Fruit fly (Drosophila melanogaster) whole organism, prepupa: ENCODE results near the gene CG7968.

Source experiments
- Blimp-1 ChIP-seq: fragments of 200-800 bp; sonication (Bioruptor generic); optimal IDR thresholded peaks from 3 replicates; lab custom pipeline; 2017; ENCODE audit warnings: missing biosample characterization, missing genetic modification characterization, mild to moderate bottlenecking, moderate library complexity, missing genetic modification reagents
- CG10631 ChIP-seq: fragments of 200-800 bp; sonication (Bioruptor generic); optimal IDR thresholded peaks from 2 replicates; lab custom pipeline; 2016; ENCODE audit warnings: missing biosample characterization, missing genetic modification characterization
- CG11902 ChIP-seq: fragments of 200-800 bp; sonication (Bioruptor generic); optimal IDR thresholded peaks from 3 replicates; lab custom pipeline; 2016; ENCODE audit warnings: missing biosample characterization, missing genetic modification characterization
- CG15336 ChIP-seq: fragments of 200-800 bp; sonication (Bioruptor generic); IDR thresholded peaks from 2 replicates; pipeline ENCODE4 v1.3.6; 2022; ENCODE audit warnings: missing biosample characterization, missing genetic modification characterization
- CG1621 ChIP-seq: fragments of 200-800 bp; sonication (Bioruptor generic); optimal IDR thresholded peaks from 3 replicates; lab custom pipeline; 2018; ENCODE audit warnings: missing biosample characterization, mild to moderate bottlenecking, missing genetic modification characterization
- CG16779 ChIP-seq: fragments of 200-800 bp; sonication (Bioruptor generic); optimal IDR thresholded peaks from 3 replicates; lab custom pipeline; 2017; ENCODE audit warnings: missing biosample characterization, mild to moderate bottlenecking, missing genetic modification characterization
- CG3032 ChIP-seq: fragments of 200-800 bp; optimal IDR thresholded peaks from 2 replicates; lab custom pipeline; 2019; ENCODE audit warnings: missing biosample characterization, mild to moderate bottlenecking, missing genetic modification characterization, moderate library complexity
- CG31627 ChIP-seq: fragments of 200-800 bp; sonication (Bioruptor generic); optimal IDR thresholded peaks from 3 replicates; lab custom pipeline; 2016; ENCODE audit warnings: missing biosample characterization, missing genetic modification characterization
- CG6276 ChIP-seq: fragments of 200-800 bp; sonication (Bioruptor generic); optimal IDR thresholded peaks from 2 replicates; lab custom pipeline; 2017; ENCODE audit warnings: missing biosample characterization, mild to moderate bottlenecking, missing genetic modification characterization
- CG6808 ChIP-seq: fragments of 200-800 bp; sonication (Bioruptor generic); optimal IDR thresholded peaks from 3 replicates; lab custom pipeline; 2017; ENCODE audit warnings: missing biosample characterization, missing genetic modification characterization, mild to moderate bottlenecking, moderate library complexity, missing genetic modification reagents
- CG6854 ChIP-seq: fragments of 200-800 bp; sonication (Bioruptor generic); optimal IDR thresholded peaks from 2 replicates; lab custom pipeline; 2017; ENCODE audit warnings: missing biosample characterization, mild to moderate bottlenecking, missing genetic modification characterization
- Eip75B ChIP-seq: fragments of 200-800 bp; sonication (Bioruptor generic); optimal IDR thresholded peaks from 3 replicates; lab custom pipeline; 2016; ENCODE audit warnings: missing biosample characterization, missing genetic modification characterization
- Eip78C ChIP-seq: fragments of 200-800 bp; sonication (Bioruptor generic); peaks from one replicate; lab custom pipeline; 2016; ENCODE audit warnings: missing biosample characterization, missing genetic modification characterization
- Eip93F ChIP-seq: fragments of 200-800 bp; sonication (Bioruptor generic); optimal IDR thresholded peaks from 2 replicates; lab custom pipeline; 2016; ENCODE audit warnings: missing biosample characterization, mild to moderate bottlenecking, missing genetic modification characterization
- Ets21C ChIP-seq: fragments of 200-800 bp; sonication (Bioruptor generic); optimal IDR thresholded peaks from 3 replicates; lab custom pipeline; 2016; ENCODE audit warnings: missing biosample characterization, missing genetic modification characterization
- Gug ChIP-seq: fragments of 200-800 bp; sonication (Bioruptor generic); IDR thresholded peaks from 2 replicates; pipeline ENCODE4 v1.3.6; 2022; ENCODE audit warnings: missing biosample characterization, missing genetic modification characterization
- Hr39 ChIP-seq: fragments of 200-800 bp; sonication (Bioruptor generic); optimal IDR thresholded peaks from 2 replicates; lab custom pipeline; 2016; ENCODE audit warnings: missing biosample characterization, missing genetic modification characterization
- OdsH ChIP-seq: fragments of 200-800 bp; sonication (Bioruptor generic); optimal IDR thresholded peaks from 3 replicates; lab custom pipeline; 2016; ENCODE audit warnings: missing biosample characterization, missing genetic modification characterization
- Sox102F ChIP-seq: fragments of 200-800 bp; sonication (Bioruptor generic); optimal IDR thresholded peaks from 2 replicates; lab custom pipeline; 2016; ENCODE audit warnings: missing biosample characterization, mild to moderate bottlenecking, missing genetic modification characterization
- Sox14 ChIP-seq: fragments of 200-800 bp; sonication (Bioruptor generic); optimal IDR thresholded peaks from 3 replicates; lab custom pipeline; 2016; ENCODE audit warnings: missing biosample characterization, missing genetic modification characterization
- acj6 ChIP-seq: fragments of 200-800 bp; sonication (Bioruptor generic); optimal IDR thresholded peaks from 3 replicates; lab custom pipeline; 2016; ENCODE audit warnings: missing biosample characterization, missing genetic modification characterization
- cyc ChIP-seq: fragments of 200-800 bp; sonication (Bioruptor generic); optimal IDR thresholded peaks from 3 replicates; lab custom pipeline; 2016; ENCODE audit warnings: missing biosample characterization, missing genetic modification characterization
- dac ChIP-seq: fragments of 200-800 bp; sonication (Bioruptor generic); optimal IDR thresholded peaks from 2 replicates; lab custom pipeline; 2017; ENCODE audit warnings: missing biosample characterization, mild to moderate bottlenecking, missing genetic modification characterization
- dsx ChIP-seq: fragments of 200-800 bp; optimal IDR thresholded peaks from 3 replicates; lab custom pipeline; 2019; ENCODE audit warnings: missing biosample characterization, mild to moderate bottlenecking, missing genetic modification characterization, moderate library complexity; ENCODE audit not compliant: poor library complexity, severe bottlenecking
- esn ChIP-seq: fragments of 200-800 bp; sonication (Bioruptor generic); optimal IDR thresholded peaks from 2 replicates; lab custom pipeline; 2016; ENCODE audit warnings: missing biosample characterization, mild to moderate bottlenecking, missing genetic modification characterization, moderate library complexity
- fkh ChIP-seq: fragments of 200-800 bp; sonication (Bioruptor generic); optimal IDR thresholded peaks from 3 replicates; lab custom pipeline; 2017; ENCODE audit warnings: missing biosample characterization, mild to moderate bottlenecking, missing genetic modification characterization, moderate library complexity
- net ChIP-seq: fragments of 200-800 bp; sonication (Bioruptor generic); optimal IDR thresholded peaks from 3 replicates; lab custom pipeline; 2016; ENCODE audit warnings: missing biosample characterization, missing genetic modification characterization
- spab ChIP-seq: fragments of 200-800 bp; sonication (Bioruptor generic); optimal IDR thresholded peaks from 2 replicates; lab custom pipeline; 2017; ENCODE audit warnings: missing biosample characterization, mild to moderate bottlenecking, missing genetic modification characterization, missing genetic modification reagents
- ss ChIP-seq, 2 experiments: fragments of 200-800 bp; sonication (Bioruptor generic); optimal IDR thresholded peaks; 2 replicates in 1 of 2; 3 replicates in 1 of 2; lab custom pipeline; 2017 to 2018; ENCODE audit warnings: mild to moderate bottlenecking in 2 of 2, missing biosample characterization in 2 of 2, missing genetic modification characterization in 2 of 2, moderate library complexity in 1 of 2
- svp ChIP-seq: fragments of 200-800 bp; sonication (Bioruptor generic); peaks from one replicate; lab custom pipeline; 2016; ENCODE audit warnings: missing biosample characterization, missing genetic modification characterization
- topi ChIP-seq: fragments of 200-800 bp; sonication (Bioruptor generic); optimal IDR thresholded peaks from 3 replicates; lab custom pipeline; 2016; ENCODE audit warnings: missing biosample characterization, missing genetic modification characterization
- vri ChIP-seq: fragments of 200-800 bp; sonication (Bioruptor generic); optimal IDR thresholded peaks from 3 replicates; lab custom pipeline; 2016; ENCODE audit warnings: missing biosample characterization, mild to moderate bottlenecking, missing genetic modification characterization

The CG7968 gene

dm6 chr2L:13884678-13885303 is 35.6 kb downstream of the CG7968 start (continued):
- no peak for TF ChIP-seq CG10631 (GFP tag; lab: Kevin White, UChicago)
- TF ChIP-seq CG15336 (GFP tag; lab: Robert Waterston, UW): 0 out of 2 replicates have a peak, but pooled peaks have one; percentile 7
- TF ChIP-seq Eip78C: peak; percentile 90
- peak; percentile 63 for TF ChIP-seq esn (GFP tag; lab: Kevin White, UChicago)
- TF ChIP-seq topi (GFP tag; lab: Kevin White, UChicago): peak; percentile 58
- TF ChIP-seq Blimp-1 (GFP tag; lab: Kevin White, UChicago): peak; percentile 34
- TF ChIP-seq Hr39 (GFP tag; lab: Kevin White, UChicago): peak; percentile 24
- TF ChIP-seq CG6276: peak; percentile 10
- TF ChIP-seq CG16779 (tag; lab: Kevin White, UChicago): no peak
- no peak for TF ChIP-seq Eip75B
- TF ChIP-seq CG31627: peak; percentile 37
- no peak for TF ChIP-seq acj6
- TF ChIP-seq spab: peak; percentile 30
- TF ChIP-seq cyc: peak; percentile 45

dm6 chr2L:13886326-13887073 is 37.3 kb downstream of the CG7968 start:
- TF ChIP-seq vri (GFP tag; lab: Kevin White, UChicago) (peak; percentile 54), Eip93F (peak; percentile 69), Eip78C (peak; percentile 20), OdsH (GFP tag; lab: Kevin White, UChicago) (no peak), fkh (GFP tag; lab: Kevin White, UChicago) (peak; percentile 59), CG6854 (GFP tag; lab: Kevin White, UChicago) (peak; percentile 58), CG6808 (peak; percentile 15), CG11902 (GFP tag; lab: Kevin White, UChicago) (no peak), dsx (GFP tag; lab: Kevin White, UChicago) (no peak), topi (GFP tag; lab: Kevin White, UChicago) (peak; percentile 1), ss (GFP tag; optimal IDR thresholded peaks at IDR 0.05; lab: Kevin White, UChicago) (peak in 1 of 2 experiments; percentile 5), Blimp-1 (GFP tag; lab: Kevin White, UChicago) (peak; percentile 8), Sox14 (GFP tag; lab: Kevin White, UChicago) (no peak), svp (GFP tag; lab: Kevin White, UChicago) (peak; percentile 65), CG1621 (no peak), Ets21C (GFP tag; lab: Kevin White, UChicago) (no peak)

- TF ChIP-seq vri (GFP tag; lab: Kevin White, UChicago) (peak; percentile 52), net (GFP tag; lab: Kevin White, UChicago) (no peak), CG3032 (tag; lab: Kevin White, UChicago) (no peak), Gug (no peak), CG11902 (GFP tag; lab: Kevin White, UChicago) (no peak), svp (GFP tag; lab: Kevin White, UChicago) (no peak)
Observed at dm6 chr2L:13889934-13890333, 40.7 kb downstream of the CG7968 start.

dm6 chr2L:13892826-13893225 is 43.6 kb downstream of the CG7968 start:
- TF ChIP-seq dac (GFP tag; lab: Kevin White, UChicago) (no peak), Sox102F (GFP tag; lab: Kevin White, UChicago) (no peak), Gug (no peak), spab (no peak), CG6808 (no peak)
